Fruit fly (Drosophila melanogaster) whole organism, embryonic: Measurements from ENCODE around the gene CG12012.

Experiments used
- Aef1 ChIP-seq: fragments of 200-800 bp; sonication (Bioruptor generic); IDR thresholded peaks from 3 replicates; pipeline ENCODE4 v1.3.6; 2022; ENCODE audit warnings: missing biosample characterization, missing genetic modification characterization
- Asciz ChIP-seq: fragments of 200-800 bp; sonication (Bioruptor generic); optimal IDR thresholded peaks from 2 replicates; lab custom pipeline; 2017; ENCODE audit warnings: missing biosample characterization, mild to moderate bottlenecking, missing genetic modification characterization, missing genetic modification reagents
- Atf6 ChIP-seq: fragments of 200-800 bp; sonication (Bioruptor generic); IDR thresholded peaks from 2 replicates; pipeline ENCODE4 v1.3.6; 2022; ENCODE audit warnings: missing biosample characterization, missing genetic modification characterization
- B-H2 ChIP-seq: fragments of 200-800 bp; sonication (Bioruptor generic); optimal IDR thresholded peaks from 2 replicates; lab custom pipeline; 2018; ENCODE audit warnings: missing biosample characterization, mild to moderate bottlenecking, missing genetic modification characterization
- CG10366 ChIP-seq: fragments of 200-800 bp; sonication (Bioruptor generic); IDR thresholded peaks from 2 replicates; pipeline ENCODE4 v1.3.6; 2022; ENCODE audit warnings: missing biosample characterization, missing genetic modification characterization
- CG10543 ChIP-seq: fragments of 200-800 bp; sonication (Bioruptor generic); optimal IDR thresholded peaks from 3 replicates; lab custom pipeline; 2017; ENCODE audit warnings: missing biosample characterization, mild to moderate bottlenecking, missing genetic modification characterization, moderate library complexity
- CG10654 ChIP-seq: fragments of 200-800 bp; sonication (Bioruptor generic); optimal IDR thresholded peaks from 2 replicates; lab custom pipeline; 2016; ENCODE audit warnings: missing biosample characterization, missing genetic modification characterization
- CG10959 ChIP-seq: fragments of 200-800 bp; sonication (Bioruptor generic); IDR thresholded peaks from 2 replicates; pipeline ENCODE4 v1.3.6; 2022; ENCODE audit warnings: missing biosample characterization, missing genetic modification characterization
- CG11085 ChIP-seq: fragments of 200-800 bp; sonication (Bioruptor generic); IDR thresholded peaks from 2 replicates; pipeline ENCODE4 v1.3.6; 2022; ENCODE audit warnings: missing biosample characterization, missing genetic modification characterization
- CG11560 ChIP-seq: fragments of 200-800 bp; sonication (Bioruptor generic); IDR thresholded peaks from 3 replicates; pipeline ENCODE4 v1.3.6; 2022; ENCODE audit warnings: missing biosample characterization, missing genetic modification characterization
- CG12659 ChIP-seq: fragments of 200-800 bp; sonication (Bioruptor generic); optimal IDR thresholded peaks from 3 replicates; lab custom pipeline; 2017; ENCODE audit warnings: mild to moderate bottlenecking, missing biosample characterization, missing genetic modification reagents, missing genetic modification characterization
- CG12744 ChIP-seq: fragments of 200-800 bp; sonication (Bioruptor generic); optimal IDR thresholded peaks from 2 replicates; lab custom pipeline; 2016; ENCODE audit warnings: missing biosample characterization, missing genetic modification characterization
- CG13287 ChIP-seq: fragments of 200-800 bp; sonication (Bioruptor generic); IDR thresholded peaks from 2 replicates; pipeline ENCODE4 v1.3.6; 2022; ENCODE audit warnings: missing biosample characterization, missing genetic modification characterization; ENCODE audit not compliant: partially characterized antibody
- CG15479 ChIP-seq: fragments of 200-800 bp; sonication (Bioruptor generic); optimal IDR thresholded peaks from 3 replicates; lab custom pipeline; 2019; ENCODE audit warnings: missing biosample characterization, mild to moderate bottlenecking, missing genetic modification characterization, moderate library complexity
- CG15514 ChIP-seq: fragments of 200-800 bp; sonication (Bioruptor generic); optimal IDR thresholded peaks from 3 replicates; lab custom pipeline; 2017; ENCODE audit warnings: missing biosample characterization, missing genetic modification characterization, mild to moderate bottlenecking, moderate library complexity, missing genetic modification reagents
- CG15696 ChIP-seq: fragments of 200-800 bp; sonication (Bioruptor generic); optimal IDR thresholded peaks from 2 replicates; lab custom pipeline; 2019; ENCODE audit warnings: missing biosample characterization, mild to moderate bottlenecking, missing genetic modification characterization, moderate library complexity
- CG1602 ChIP-seq: fragments of 200-800 bp; sonication (Bioruptor generic); optimal IDR thresholded peaks from 3 replicates; lab custom pipeline; 2016; ENCODE audit warnings: missing biosample characterization, missing genetic modification characterization
- CG1603 ChIP-seq: fragments of 200-800 bp; sonication (Bioruptor generic); optimal IDR thresholded peaks from 2 replicates; lab custom pipeline; 2019; ENCODE audit warnings: missing biosample characterization, mild to moderate bottlenecking, missing genetic modification characterization, moderate library complexity
- CG17186 ChIP-seq: fragments of 200-800 bp; sonication (Bioruptor generic); optimal IDR thresholded peaks from 3 replicates; lab custom pipeline; 2017; ENCODE audit warnings: missing biosample characterization, missing genetic modification reagents, missing genetic modification characterization
- CG2889 ChIP-seq: fragments of 200-800 bp; sonication (Bioruptor generic); IDR thresholded peaks from 3 replicates; pipeline ENCODE4 v1.3.6; 2022; ENCODE audit warnings: missing biosample characterization, missing genetic modification characterization
- CG30020 ChIP-seq: fragments of 200-800 bp; optimal IDR thresholded peaks from 2 replicates; lab custom pipeline; 2019; ENCODE audit warnings: missing biosample characterization, mild to moderate bottlenecking, missing genetic modification characterization, moderate library complexity
- CG30431 ChIP-seq: fragments of 200-800 bp; sonication (Bioruptor generic); optimal IDR thresholded peaks from 2 replicates; lab custom pipeline; 2017; ENCODE audit warnings: missing biosample characterization, missing genetic modification characterization
- CG31365 ChIP-seq: fragments of 200-800 bp; sonication (Bioruptor generic); optimal IDR thresholded peaks from 2 replicates; lab custom pipeline; 2018; ENCODE audit warnings: missing biosample characterization, mild to moderate bottlenecking, missing genetic modification characterization
- CG4328 ChIP-seq: fragments of 200-800 bp; sonication (Bioruptor generic); optimal IDR thresholded peaks from 3 replicates; lab custom pipeline; 2017; ENCODE audit warnings: missing biosample characterization, missing genetic modification reagents, missing genetic modification characterization
- CG7839 ChIP-seq: fragments of 200-800 bp; sonication (Bioruptor generic); optimal IDR thresholded peaks from 3 replicates; lab custom pipeline; 2018; ENCODE audit warnings: missing biosample characterization, mild to moderate bottlenecking, missing genetic modification characterization, moderate library complexity
- Dip2 ChIP-seq: fragments of 200-800 bp; sonication (Bioruptor generic); IDR thresholded peaks from 2 replicates; pipeline ENCODE4 v1.3.6; 2022; ENCODE audit warnings: missing biosample characterization, missing genetic modification characterization
- Elba2 ChIP-seq: fragments of 200-800 bp; sonication (Bioruptor generic); optimal IDR thresholded peaks from 3 replicates; lab custom pipeline; 2016; ENCODE audit warnings: missing biosample characterization, missing genetic modification characterization
- Ets65A ChIP-seq: fragments of 200-800 bp; sonication (Bioruptor generic); peaks from one replicate; lab custom pipeline; 2016; ENCODE audit warnings: missing biosample characterization, missing genetic modification characterization
- Fer2 ChIP-seq: fragments of 200-800 bp; sonication (Bioruptor generic); optimal IDR thresholded peaks from 2 replicates; lab custom pipeline; 2018; ENCODE audit warnings: missing biosample characterization, mild to moderate bottlenecking, missing genetic modification characterization, moderate library complexity
- Neu2 ChIP-seq: fragments of 200-800 bp; sonication (Bioruptor generic); optimal IDR thresholded peaks from 3 replicates; lab custom pipeline; 2016; ENCODE audit warnings: missing biosample characterization, missing genetic modification characterization, borderline replicate concordance
- NfI ChIP-seq: fragments of 200-800 bp; sonication (Bioruptor generic); optimal IDR thresholded peaks from 3 replicates; lab custom pipeline; 2018; ENCODE audit warnings: missing biosample characterization, mild to moderate bottlenecking, missing genetic modification characterization, moderate library complexity
- Rx ChIP-seq: fragments of 200-800 bp; sonication (Bioruptor generic); IDR thresholded peaks from 2 replicates; pipeline ENCODE4 v1.3.6; 2022; ENCODE audit warnings: missing biosample characterization, missing genetic modification characterization
- Sin3A ChIP-seq: fragments of >200 bp; optimal IDR thresholded peaks from 2 replicates; lab custom pipeline; 2018
- Sry-δ ChIP-seq: fragments of 200-800 bp; sonication (Bioruptor generic); optimal IDR thresholded peaks from 2 replicates; lab custom pipeline; 2016; ENCODE audit warnings: missing biosample characterization, missing genetic modification characterization
- Tbp ChIP-seq: fragments of >200 bp; optimal IDR thresholded peaks from 2 replicates; lab custom pipeline; 2018; ENCODE audit warnings: missing biosample characterization, missing genetic modification characterization
- aop ChIP-seq: fragments of 200-800 bp; sonication (Bioruptor generic); IDR thresholded peaks from 2 replicates; pipeline ENCODE4 v1.3.6; 2022; ENCODE audit warnings: missing biosample characterization, missing genetic modification characterization
- crol ChIP-seq: fragments of 200-800 bp; sonication (Bioruptor generic); IDR thresholded peaks from 2 replicates; pipeline ENCODE4 v1.3.6; 2022; ENCODE audit warnings: missing biosample characterization, missing genetic modification characterization
- da ChIP-seq: fragments of 200-800 bp; sonication (Bioruptor generic); optimal IDR thresholded peaks from 2 replicates; lab custom pipeline; 2016; ENCODE audit warnings: missing biosample characterization, missing genetic modification characterization
- fd96Cb ChIP-seq: fragments of 200-800 bp; sonication (Bioruptor generic); optimal IDR thresholded peaks from 2 replicates; lab custom pipeline; 2018; ENCODE audit warnings: missing biosample characterization, mild to moderate bottlenecking, missing genetic modification characterization, moderate library complexity
- gce ChIP-seq: fragments of 200-800 bp; sonication (Bioruptor generic); IDR thresholded peaks from 3 replicates; pipeline ENCODE4 v1.3.6; 2022; ENCODE audit warnings: missing biosample characterization, missing genetic modification characterization
- gsb-n ChIP-seq: fragments of 200-800 bp; sonication (Bioruptor generic); optimal IDR thresholded peaks from 3 replicates; lab custom pipeline; 2018; ENCODE audit warnings: missing biosample characterization, mild to moderate bottlenecking, missing genetic modification characterization
- her ChIP-seq: fragments of 200-800 bp; sonication (Bioruptor generic); optimal IDR thresholded peaks from 2 replicates; lab custom pipeline; 2016; ENCODE audit warnings: missing biosample characterization, missing genetic modification characterization
- oc ChIP-seq: fragments of 200-800 bp; sonication (Bioruptor generic); optimal IDR thresholded peaks from 2 replicates; lab custom pipeline; 2018; ENCODE audit warnings: missing biosample characterization, mild to moderate bottlenecking, missing genetic modification characterization, moderate library complexity
- org-1 ChIP-seq: fragments of 200-800 bp; sonication (Bioruptor generic); optimal IDR thresholded peaks from 2 replicates; lab custom pipeline; 2017; ENCODE audit warnings: missing biosample characterization, missing genetic modification characterization
- pzg ChIP-seq: fragments of 200-800 bp; sonication (Bioruptor generic); optimal IDR thresholded peaks from 3 replicates; lab custom pipeline; 2018; ENCODE audit warnings: missing biosample characterization, mild to moderate bottlenecking, missing genetic modification characterization, moderate library complexity
- scrt ChIP-seq: fragments of 200-800 bp; sonication (Bioruptor generic); optimal IDR thresholded peaks from 2 replicates; lab custom pipeline; 2018; ENCODE audit warnings: missing biosample characterization, mild to moderate bottlenecking, missing genetic modification characterization, moderate library complexity
- sens ChIP-seq: fragments of 200-800 bp; sonication (Bioruptor generic); peaks from one replicate; lab custom pipeline; 2016; ENCODE audit warnings: missing biosample characterization, missing genetic modification characterization
- sob ChIP-seq: fragments of 200-800 bp; sonication (Bioruptor generic); IDR thresholded peaks from 2 replicates; pipeline ENCODE4 v1.3.6; 2022; ENCODE audit warnings: missing biosample characterization, missing genetic modification characterization
- tap ChIP-seq: fragments of 200-800 bp; optimal IDR thresholded peaks from 3 replicates; lab custom pipeline; 2019; ENCODE audit warnings: missing biosample characterization, mild to moderate bottlenecking, missing genetic modification characterization, moderate library complexity
- zen ChIP-seq: fragments of 200-800 bp; sonication (Bioruptor generic); optimal IDR thresholded peaks from 3 replicates; lab custom pipeline; 2018; ENCODE audit warnings: missing biosample characterization, mild to moderate bottlenecking, missing genetic modification characterization, moderate library complexity
- zen2 ChIP-seq: fragments of 200-800 bp; sonication (Bioruptor generic); IDR thresholded peaks from 3 replicates; pipeline ENCODE4 v1.3.6; 2022; ENCODE audit warnings: missing biosample characterization, missing genetic modification characterization; ENCODE audit not compliant: partially characterized antibody
- zfh2 ChIP-seq: fragments of 200-800 bp; sonication (Bioruptor generic); optimal IDR thresholded peaks from 2 replicates; lab custom pipeline; 2016; ENCODE audit warnings: missing biosample characterization, missing genetic modification characterization

The CG12012 gene

dm6 chr3L:3382489-3382879, 5.9 kb downstream of the CG12012 start (continued):
- TF ChIP-seq Rx (peak; percentile 79), CG10959 (peak; percentile 81), gsb-n (tag; lab: Kevin White, UChicago) (peak; percentile 81), scrt (GFP tag; lab: Kevin White, UChicago) (peak; percentile 82), CG4328 (GFP tag; lab: Kevin White, UChicago) (peak; percentile 25), Sin3A (lab: Kevin White, UChicago) (no peak), CG10654 (GFP tag; lab: Kevin White, UChicago) (peak; percentile 75), Tbp (GFP tag; lab: Kevin White, UChicago) (no peak), Ets65A (GFP tag; lab: Kevin White, UChicago) (peak; percentile 94), CG30020 (tag; lab: Kevin White, UChicago) (peak; percentile 42), CG10543 (peak; percentile 51), fd96Cb (peak; percentile 84), pzg (GFP tag; lab: Kevin White, UChicago) (no peak), CG12659 (GFP tag; lab: Kevin White, UChicago) (peak; percentile 78), CG30431 (GFP tag; lab: Kevin White, UChicago) (peak; percentile 61), Fer2 (tag; lab: Kevin White, UChicago) (peak; percentile 36), org-1 (GFP tag; lab: Kevin White, UChicago) (peak; percentile 79), tap (tag; lab: Kevin White, UChicago) (peak; percentile 88), NfI (GFP tag; lab: Kevin White, UChicago) (peak; percentile 68), zen (tag; lab: Kevin White, UChicago) (peak; percentile 92), Atf6 (GFP tag; lab: Robert Waterston, UW) (peak; percentile 80), CG1602 (peak; percentile 80), CG15696 (tag; lab: Kevin White, UChicago) (peak; percentile 86), CG31365 (tag; lab: Kevin White, UChicago) (peak; percentile 65), Sry-δ (GFP tag; lab: Kevin White, UChicago) (peak; percentile 31), Aef1 (peak; percentile 77), CG7839 (peak; percentile 92), gce (GFP tag; lab: Robert Waterston, UW) (peak; percentile 74; the same call in 1 of the 3 replicates), her (GFP tag; lab: Kevin White, UChicago) (peak; percentile 69), CG13287 (no peak), Dip2 (GFP tag; lab: Robert Waterston, UW) (no peak), sob (GFP tag; lab: Robert Waterston, UW) (peak; percentile 88), zfh2 (GFP tag; lab: Kevin White, UChicago) (peak; percentile 79), aop (GFP tag; lab: Robert Waterston, UW) (no peak), Asciz (peak; percentile 74), CG15514 (GFP tag; lab: Kevin White, UChicago) (peak; percentile 71), Elba2 (GFP tag; lab: Kevin White, UChicago) (peak; percentile 2), CG11560 (tag; lab: Robert Waterston, UW) (peak; percentile 39; the same call in 1 of the 3 replicates), CG1603 (tag; lab: Kevin White, UChicago) (peak; percentile 89), oc (tag; lab: Kevin White, UChicago) (peak; percentile 67), CG10366 (GFP tag; lab: Robert Waterston, UW) (peak; percentile 83), crol (GFP tag; lab: Robert Waterston, UW) (no peak), B-H2 (GFP tag; lab: Kevin White, UChicago) (peak; percentile 34), zen2 (GFP tag; lab: Robert Waterston, UW) (no peak), CG2889 (peak; percentile 70; the same call in 2 of the 3 replicates), CG12744 (peak; percentile 81), Neu2 (no peak), CG11085 (peak; percentile 63), CG15479 (GFP tag; lab: Kevin White, UChicago) (no peak), da (GFP tag; lab: Kevin White, UChicago) (no peak), sens (GFP tag; lab: Kevin White, UChicago) (peak; percentile 97), CG17186 (GFP tag; lab: Kevin White, UChicago) (peak; percentile 4)
